Worm (Caenorhabditis elegans) whole organism, young adult: ENCODE measurements around the gene acs-21.

Experiments
- B0019.2 ChIP-seq: fragments of 200-800 bp; sonication (Bioruptor generic); conservative IDR thresholded peaks from 2 replicates; pipeline ENCODE4 v1.3.6; 2022; ENCODE audit warnings: missing genetic modification reagents, missing genetic modification characterization, missing compliant biosample characterization
- B0035.1 ChIP-seq: sonication (generic microtip); optimal IDR thresholded peaks from 2 replicates; lab custom pipeline; 2016; ENCODE audit warnings: missing genetic modification characterization, mild to moderate bottlenecking, missing compliant biosample characterization, missing genotype, missing genetic modification reagents
- B0336.3 ChIP-seq: fragments of 200-800 bp; sonication (Bioruptor generic); IDR thresholded peaks from 2 replicates; pipeline ENCODE4 v1.3.6; 2022; ENCODE audit warnings: missing genetic modification characterization, missing compliant biosample characterization
- F37B4.10 ChIP-seq: fragments of 200-800 bp; sonication (Bioruptor generic); IDR thresholded peaks from 2 replicates; pipeline ENCODE4 v1.3.6; 2022; ENCODE audit warnings: missing genetic modification characterization, missing compliant biosample characterization
- F39B2.1 ChIP-seq: fragments of 200-800 bp; sonication (Bioruptor generic); IDR thresholded peaks from 2 replicates; pipeline ENCODE4 v1.3.6; 2022; ENCODE audit warnings: missing genetic modification reagents, missing genetic modification characterization, missing compliant biosample characterization
- F57C9.4 ChIP-seq: sonication (generic microtip); optimal IDR thresholded peaks from 2 replicates; lab custom pipeline; 2017; ENCODE audit warnings: mild to moderate bottlenecking, missing genetic modification characterization, missing compliant biosample characterization
- K12H6.12 ChIP-seq: fragments of 200-800 bp; sonication (Bioruptor generic); optimal IDR thresholded peaks from 2 replicates; lab custom pipeline; 2018; ENCODE audit warnings: mild to moderate bottlenecking, missing genetic modification characterization, missing compliant biosample characterization
- T07F8.4 ChIP-seq: sonication (generic microtip); optimal IDR thresholded peaks from 2 replicates; lab custom pipeline; 2016; ENCODE audit warnings: mild to moderate bottlenecking, missing genetic modification characterization, moderate library complexity, missing compliant biosample characterization
- T26A5.8 ChIP-seq: sonication (generic microtip); optimal IDR thresholded peaks from 2 replicates; lab custom pipeline; 2016; ENCODE audit warnings: missing genetic modification characterization, missing compliant biosample characterization
- Y53G8AR.9 ChIP-seq: fragments of 200-800 bp; sonication (Bioruptor generic); conservative IDR thresholded peaks from 2 replicates; pipeline ENCODE4 v1.3.6; 2022; ENCODE audit warnings: missing genetic modification reagents, missing genetic modification characterization, missing compliant biosample characterization
- Y79H2A.3 ChIP-seq: fragments of 200-800 bp; sonication (Bioruptor generic); conservative IDR thresholded peaks from 2 replicates; pipeline ENCODE4 v1.3.6; 2022; ENCODE audit warnings: missing genetic modification reagents, missing genetic modification characterization, missing compliant biosample characterization
- Y95B8A.8 ChIP-seq: fragments of 200-800 bp; sonication (Bioruptor generic); IDR thresholded peaks from 2 replicates; pipeline ENCODE4 v1.3.6; 2022; ENCODE audit warnings: missing genetic modification reagents, missing genetic modification characterization, missing compliant biosample characterization
- akir-1 ChIP-seq: fragments of 200-800 bp; sonication (Bioruptor generic); optimal IDR thresholded peaks from 2 replicates; lab custom pipeline; 2018; ENCODE audit warnings: mild to moderate bottlenecking, missing genetic modification characterization, moderate library complexity, missing compliant biosample characterization
- athp-1 ChIP-seq: sonication (generic microtip); optimal IDR thresholded peaks from 2 replicates; lab custom pipeline; 2017; ENCODE audit warnings: mild to moderate bottlenecking, missing genetic modification characterization, missing compliant biosample characterization
- ccch-3 ChIP-seq: fragments of 200-800 bp; sonication (Bioruptor generic); optimal IDR thresholded peaks from 2 replicates; lab custom pipeline; 2018; ENCODE audit warnings: mild to moderate bottlenecking, missing genetic modification characterization, missing compliant biosample characterization
- ceh-100 ChIP-seq: fragments of 200-800 bp; sonication (Bioruptor generic); IDR thresholded peaks from 2 replicates; pipeline ENCODE4 v1.3.6; 2022; ENCODE audit warnings: missing genetic modification reagents, missing genetic modification characterization, missing compliant biosample characterization
- ceh-58 ChIP-seq: fragments of 200-800 bp; sonication (Bioruptor generic); IDR thresholded peaks from 2 replicates; pipeline ENCODE4 v1.3.6; 2022; ENCODE audit warnings: missing genetic modification characterization, missing compliant biosample characterization
- ceh-79 ChIP-seq: sonication (generic microtip); optimal IDR thresholded peaks from 2 replicates; lab custom pipeline; 2017; ENCODE audit warnings: mild to moderate bottlenecking, missing genetic modification characterization, missing compliant biosample characterization
- chd-7 ChIP-seq: sonication (generic microtip); optimal IDR thresholded peaks from 2 replicates; lab custom pipeline; 2016; ENCODE audit warnings: mild to moderate bottlenecking, missing genetic modification characterization, moderate library complexity, missing compliant biosample characterization
- efl-1 ChIP-seq: fragments of 150-350 bp; optimal IDR thresholded peaks from 2 replicates; lab custom pipeline; 2014; ENCODE audit warnings: missing biosample characterization, missing genetic modification reagents, missing genetic modification characterization
- egl-18 ChIP-seq: fragments of 200-800 bp; sonication (Bioruptor generic); IDR thresholded peaks from 2 replicates; pipeline ENCODE4 v1.3.6; 2022; ENCODE audit warnings: missing genetic modification reagents, missing genetic modification characterization, missing compliant biosample characterization
- hmg-1.2 ChIP-seq: fragments of 200-800 bp; sonication (Bioruptor generic); IDR thresholded peaks from 2 replicates; pipeline ENCODE4 v1.3.6; 2022; ENCODE audit warnings: missing genetic modification reagents, missing genetic modification characterization, missing compliant biosample characterization
- hmg-20 ChIP-seq: fragments of 200-800 bp; sonication (Bioruptor generic); IDR thresholded peaks from 2 replicates; pipeline ENCODE4 v1.3.6; 2022; ENCODE audit warnings: missing genetic modification reagents, missing genetic modification characterization, missing compliant biosample characterization
- hsf-1 ChIP-seq: fragments of 200-800 bp; sonication (Bioruptor generic); IDR thresholded peaks from 2 replicates; pipeline ENCODE4 v1.3.6; 2022; ENCODE audit warnings: missing genetic modification reagents, missing genetic modification characterization, missing compliant biosample characterization
- let-607 ChIP-seq, 2 experiments: fragments of 200-800 bp in 1 of 2; sonication (Bioruptor generic) in 1 of 2; sonication (generic microtip) in 1 of 2; optimal IDR thresholded peaks; 2 replicates each; lab custom pipeline; 2016 to 2018; ENCODE audit warnings: mild to moderate bottlenecking in 2 of 2, missing compliant biosample characterization in 2 of 2, missing genetic modification characterization in 2 of 2, moderate library complexity in 2 of 2, missing genotype in 1 of 2
- lin-40 ChIP-seq: sonication (generic microtip); optimal IDR thresholded peaks from 2 replicates; lab custom pipeline; 2016; ENCODE audit warnings: missing genetic modification characterization, mild to moderate bottlenecking, missing compliant biosample characterization, missing genotype, missing genetic modification reagents
- lsl-1 ChIP-seq: fragments of 200-800 bp; sonication (Bioruptor generic); optimal IDR thresholded peaks from 2 replicates; lab custom pipeline; 2018; ENCODE audit warnings: mild to moderate bottlenecking, missing genetic modification characterization, moderate library complexity, missing compliant biosample characterization
- madf-10 ChIP-seq: sonication (generic microtip); optimal IDR thresholded peaks from 2 replicates; lab custom pipeline; 2016; ENCODE audit warnings: mild to moderate bottlenecking, missing genetic modification characterization, missing compliant biosample characterization
- madf-3 ChIP-seq: fragments of 200-800 bp; sonication (Bioruptor generic); IDR thresholded peaks from 2 replicates; pipeline ENCODE4 v1.3.6; 2022; ENCODE audit warnings: missing genetic modification reagents, missing genetic modification characterization, missing compliant biosample characterization
- madf-6 ChIP-seq: fragments of 200-800 bp; sonication (Bioruptor generic); IDR thresholded peaks from 2 replicates; pipeline ENCODE4 v1.3.6; 2022; ENCODE audit warnings: missing genetic modification reagents, missing genetic modification characterization, missing compliant biosample characterization
- nfya-1 ChIP-seq: sonication (generic microtip); optimal IDR thresholded peaks from 2 replicates; lab custom pipeline; 2017; ENCODE audit warnings: antibody characterized with exemption, missing compliant biosample characterization, missing genetic modification characterization, borderline replicate concordance; ENCODE audit not compliant: insufficient read depth
- nfya-2 ChIP-seq: fragments of 200-800 bp; sonication (Bioruptor generic); IDR thresholded peaks from 2 replicates; pipeline ENCODE4 v1.3.6; 2022; ENCODE audit warnings: missing genetic modification reagents, missing genetic modification characterization, missing compliant biosample characterization
- nfyb-1 ChIP-seq: fragments of 200-800 bp; sonication (Bioruptor generic); IDR thresholded peaks from 2 replicates; pipeline ENCODE4 v1.3.6; 2022; ENCODE audit warnings: missing genetic modification reagents, missing genetic modification characterization, missing compliant biosample characterization
- nhr-120 ChIP-seq: fragments of 200-800 bp; sonication (Bioruptor generic); IDR thresholded peaks from 2 replicates; pipeline ENCODE4 v1.3.6; 2022; ENCODE audit warnings: missing genetic modification characterization, missing compliant biosample characterization
- rcor-1 ChIP-seq: fragments of 200-800 bp; sonication (Bioruptor generic); IDR thresholded peaks from 2 replicates; pipeline ENCODE4 v1.3.6; 2022; ENCODE audit warnings: missing genetic modification reagents, missing genetic modification characterization, missing compliant biosample characterization
- repo-1 ChIP-seq: sonication (generic microtip); optimal IDR thresholded peaks from 2 replicates; lab custom pipeline; 2017; ENCODE audit warnings: mild to moderate bottlenecking, missing genetic modification characterization, missing compliant biosample characterization
- rpc-1 ChIP-seq, 2 experiments: fragments of 150-350 bp in 1 of 2; sonication (generic microtip) in 1 of 2; optimal IDR thresholded peaks; 2 replicates each; lab custom pipeline; 2014 to 2018; ENCODE audit warnings: missing biosample characterization in 1 of 2, missing genetic modification characterization in 1 of 2, missing genetic modification reagents in 1 of 2, missing genotype in 1 of 2
- snpc-1.1 ChIP-seq: sonication (generic microtip); optimal IDR thresholded peaks from 2 replicates; lab custom pipeline; 2017; ENCODE audit warnings: missing genetic modification characterization, mild to moderate bottlenecking, missing compliant biosample characterization, antibody characterized with exemption, moderate library complexity, missing genotype, missing genetic modification reagents; ENCODE audit not compliant: insufficient read depth
- snpc-3.4 ChIP-seq: sonication (generic microtip); optimal IDR thresholded peaks from 2 replicates; lab custom pipeline; 2017; ENCODE audit warnings: missing genetic modification characterization, mild to moderate bottlenecking, missing compliant biosample characterization, antibody characterized with exemption, moderate library complexity, missing genotype, missing genetic modification reagents
- snpc-4 ChIP-seq, 5 experiments: fragments of 150-350 bp in 1 of 5; sonication (generic microtip) in 4 of 5; optimal IDR thresholded peaks; 2 replicates each; lab custom pipeline; 2014 to 2018; ENCODE audit warnings: missing genetic modification characterization in 5 of 5, missing biosample characterization in 3 of 5, antibody characterized with exemption in 2 of 5, mild to moderate bottlenecking in 2 of 5, missing compliant biosample characterization in 2 of 5, missing genotype in 2 of 5, moderate library complexity in 2 of 5, missing genetic modification reagents in 1 of 5
- somi-1 ChIP-seq: fragments of 200-800 bp; sonication (Bioruptor generic); optimal IDR thresholded peaks from 2 replicates; lab custom pipeline; 2018; ENCODE audit warnings: mild to moderate bottlenecking, missing genetic modification characterization, missing compliant biosample characterization
- tbp1 ChIP-seq: fragments of 200-800 bp; sonication (Bioruptor generic); optimal IDR thresholded peaks from 2 replicates; lab custom pipeline; 2018; ENCODE audit warnings: mild to moderate bottlenecking, missing genetic modification characterization, missing compliant biosample characterization
- unc-130 ChIP-seq: sonication (generic microtip); optimal IDR thresholded peaks from 2 replicates; lab custom pipeline; 2016; ENCODE audit warnings: missing genetic modification reagents, missing genetic modification characterization, missing compliant biosample characterization
- xnd-1 ChIP-seq: sonication (generic microtip); optimal IDR thresholded peaks from 2 replicates; lab custom pipeline; 2016; ENCODE audit warnings: missing genotype, missing genetic modification reagents, missing genetic modification characterization, missing compliant biosample characterization
- zfh-2 ChIP-seq: fragments of 200-800 bp; sonication (Bioruptor generic); conservative IDR thresholded peaks from 2 replicates; pipeline ENCODE4 v1.3.6; 2022; ENCODE audit warnings: missing genetic modification reagents, missing genetic modification characterization, missing compliant biosample characterization
- ztf-26 ChIP-seq: sonication (generic microtip); optimal IDR thresholded peaks from 2 replicates; lab custom pipeline; 2017; ENCODE audit warnings: missing genetic modification characterization, missing compliant biosample characterization
- ztf-28 ChIP-seq: fragments of 200-800 bp; sonication (Bioruptor generic); IDR thresholded peaks from 2 replicates; pipeline ENCODE4 v1.3.6; 2022; ENCODE audit warnings: missing genetic modification reagents, missing genetic modification characterization, missing compliant biosample characterization

Gene acs-21

DNA sequence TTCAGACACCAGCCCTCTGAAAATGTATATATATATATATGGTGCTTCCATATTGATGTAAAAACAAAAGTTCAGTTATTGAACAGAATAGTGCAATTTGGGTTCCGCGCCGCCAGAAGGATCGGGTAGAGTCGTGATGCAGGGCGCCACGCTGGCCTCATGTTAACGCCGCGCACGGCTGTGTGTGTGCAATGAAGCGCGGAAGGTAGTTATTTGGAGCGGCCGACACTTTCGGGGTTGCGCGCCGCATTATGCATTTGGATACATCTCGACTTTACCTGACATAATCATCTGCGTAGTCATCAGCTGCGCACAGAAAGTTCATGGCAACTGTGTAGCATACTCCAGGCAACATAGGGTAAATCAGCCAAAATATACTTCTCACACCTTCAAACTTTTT is 17.9 kb downstream of the acs-21 start:
- TF ChIP-seq egl-18 (GFP tag; lab: Robert Waterston, UW) (0 out of 2 replicates have a peak, but pooled peaks have one; percentile 14), zfh-2 (GFP tag; lab: Robert Waterston, UW) (no peak), repo-1 (tag; lab: Kevin White, UChicago) (no peak), somi-1 (GFP tag; lab: Kevin White, UChicago) (no peak), chd-7 (tag; lab: Kevin White, UChicago) (no peak), snpc-4 (GFP tag; optimal IDR thresholded peaks at IDR 0.05; lab: Kevin White, UChicago) (peak; percentile 21), snpc-4 (tag; optimal IDR thresholded peaks at IDR 0.05; lab: Kevin White, UChicago) (peak in 1 of 4 experiments; percentile 91), rpc-1 (optimal IDR thresholded peaks at IDR 0.05; lab: Kevin White, UChicago) (no peak), rpc-1 (tag; optimal IDR thresholded peaks at IDR 0.05; lab: Kevin White, UChicago) (no peak), Y53G8AR.9 (GFP tag; lab: Robert Waterston, UW) (no peak), madf-3 (no peak), snpc-1.1 (tag; lab: Kevin White, UChicago) (peak; percentile 63), Y95B8A.8 (GFP tag; lab: Robert Waterston, UW) (no peak), ceh-58 (GFP tag; lab: Robert Waterston, UW) (no peak), F37B4.10 (no peak), hmg-1.2 (GFP tag; lab: Robert Waterston, UW) (no peak), nfyb-1 (GFP tag; lab: Robert Waterston, UW) (no peak), madf-10 (tag; lab: Kevin White, UChicago) (no peak), ztf-28 (GFP tag; lab: Robert Waterston, UW) (no peak), F57C9.4 (no peak), ceh-79 (no peak), nfya-2 (GFP tag; lab: Robert Waterston, UW) (no peak)
- TF ChIP-seq, all 124 proteins: peak for 3

DNA sequence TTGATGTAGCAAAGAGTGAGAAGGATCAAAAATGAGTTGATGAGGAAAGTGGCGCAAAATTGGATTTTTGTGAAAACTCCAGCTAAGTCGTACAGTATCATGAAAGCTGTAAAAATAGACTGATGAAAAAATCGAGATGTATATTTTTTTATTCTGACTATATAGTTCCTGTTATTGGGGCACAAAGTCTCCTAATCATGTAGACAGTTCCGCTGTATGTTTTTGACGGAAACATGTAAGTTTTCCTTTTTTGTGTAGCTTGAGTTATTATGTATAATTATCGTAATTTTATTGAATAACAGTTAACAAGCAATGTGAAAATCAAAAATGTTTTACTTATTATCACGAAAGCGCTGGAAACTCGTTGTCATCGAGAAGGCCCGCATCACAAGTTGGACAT is 18.6 kb downstream of the acs-21 start, which contains the start of gene str-68:
Gene str-68, minus strand, starts transcription at position 101 of the 400 bp plus-strand sequence.
- TF ChIP-seq B0035.1 = no peak
- TF ChIP-seq lin-40 (tag; lab: Kevin White, UChicago) = no peak
- no peak for TF ChIP-seq let-607 (tag; optimal IDR thresholded peaks at IDR 0.05; lab: Kevin White, UChicago)
- no peak for TF ChIP-seq nfya-1 (tag; lab: Kevin White, UChicago)
- TF ChIP-seq rcor-1 = no peak
- TF ChIP-seq unc-130 = no peak
- TF ChIP-seq F39B2.1 (GFP tag; lab: Robert Waterston, UW) = no peak
- TF ChIP-seq B0019.2 = no peak
- no peak for TF ChIP-seq somi-1 (GFP tag; lab: Kevin White, UChicago)
- TF ChIP-seq ccch-3 (GFP tag; lab: Kevin White, UChicago) = no peak
- TF ChIP-seq madf-6 (GFP tag; lab: Robert Waterston, UW) = no peak
- TF ChIP-seq B0336.3 (GFP tag; lab: Robert Waterston, UW) = no peak
- no peak for TF ChIP-seq tbp1 (GFP tag; lab: Kevin White, UChicago)
- TF ChIP-seq akir-1 (GFP tag; lab: Kevin White, UChicago) = no peak
- no peak for TF ChIP-seq snpc-3.4

DNA sequence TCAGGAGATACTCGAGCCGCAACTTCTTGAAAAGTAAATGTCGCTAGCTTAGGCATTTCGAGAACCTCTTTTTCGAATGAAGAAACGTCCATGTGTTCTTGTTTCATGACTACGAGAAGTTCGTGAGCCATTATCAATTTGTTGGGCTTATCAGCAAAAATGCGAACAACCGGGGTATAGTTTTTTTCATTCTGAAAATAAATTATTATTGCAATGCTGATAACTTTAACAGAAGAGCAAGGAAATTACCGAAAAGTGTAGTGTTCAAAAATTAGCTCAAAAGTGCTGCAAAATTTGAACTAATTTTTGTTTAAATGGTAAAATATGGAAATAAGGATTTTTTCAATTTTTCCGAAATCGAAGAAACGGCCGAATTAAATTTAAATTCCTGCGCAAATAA is 23.3 kb downstream of the acs-21 start:
- TF ChIP-seq xnd-1 (no peak), efl-1 (GFP tag; lab: Kevin White, UChicago) (no peak), nfya-1 (tag; lab: Kevin White, UChicago) (no peak), T07F8.4 (tag; lab: Kevin White, UChicago) (no peak), ceh-100 (GFP tag; lab: Robert Waterston, UW) (no peak), hsf-1 (GFP tag; lab: Robert Waterston, UW) (no peak), let-607 (tag; optimal IDR thresholded peaks at IDR 0.05; lab: Kevin White, UChicago) (no peak), T26A5.8 (tag; lab: Kevin White, UChicago) (no peak), athp-1 (tag; lab: Kevin White, UChicago) (no peak), hmg-20 (GFP tag; lab: Robert Waterston, UW) (no peak), K12H6.12 (tag; lab: Kevin White, UChicago) (no peak), ztf-26 (tag; lab: Kevin White, UChicago) (no peak), lsl-1 (no peak), Y79H2A.3 (GFP tag; lab: Robert Waterston, UW) (no peak), nhr-120 (no peak)
